Worm (Caenorhabditis elegans) whole organism, L3 larva: ENCODE results near the gene Y48A6B.14.

ENCODE experiments used
- R02D3.7 ChIP-seq: fragments of 150-350 bp; optimal IDR thresholded peaks from 2 replicates; lab custom pipeline; 2014; ENCODE audit warnings: missing biosample characterization, missing genetic modification characterization
- ZK546.5 ChIP-seq: sonication (generic microtip); optimal IDR thresholded peaks from 2 replicates; lab custom pipeline; 2017; ENCODE audit warnings: missing biosample characterization, missing genetic modification characterization
- aly-2 ChIP-seq: fragments of 150-350 bp; optimal IDR thresholded peaks from 2 replicates; lab custom pipeline; 2014; ENCODE audit warnings: missing biosample characterization, missing genetic modification characterization
- ceh-16 ChIP-seq: sonication (generic microtip); optimal IDR thresholded peaks from 2 replicates; lab custom pipeline; 2017; ENCODE audit warnings: missing biosample characterization, missing genetic modification characterization
- ceh-28 ChIP-seq: fragments of 150-350 bp; optimal IDR thresholded peaks from 2 replicates; lab custom pipeline; 2014; ENCODE audit warnings: missing biosample characterization, missing genetic modification reagents, missing genetic modification characterization
- ceh-82 ChIP-seq: fragments of 150-350 bp; optimal IDR thresholded peaks from 2 replicates; lab custom pipeline; 2014; ENCODE audit warnings: missing biosample characterization, missing genetic modification characterization
- ceh-9 ChIP-seq: sonication (generic microtip); optimal IDR thresholded peaks from 2 replicates; lab custom pipeline; 2018; ENCODE audit warnings: missing biosample characterization, missing genetic modification characterization
- egl-5 ChIP-seq: fragments of 150-350 bp; optimal IDR thresholded peaks from 2 replicates; lab custom pipeline; 2017; ENCODE audit warnings: missing biosample characterization, missing genetic modification reagents, missing genetic modification characterization, inconsistent platforms
- elt-1 ChIP-seq: fragments of 150-350 bp; optimal IDR thresholded peaks from 2 replicates; lab custom pipeline; 2014; ENCODE audit warnings: missing biosample characterization, missing genetic modification characterization
- elt-2 ChIP-seq: sonication (generic microtip); optimal IDR thresholded peaks from 2 replicates; lab custom pipeline; 2016; ENCODE audit warnings: missing genetic modification reagents, mild to moderate bottlenecking, missing genetic modification characterization, missing compliant biosample characterization
- eor-1 ChIP-seq, 2 experiments: fragments of 150-350 bp; optimal IDR thresholded peaks; 2 replicates each; lab custom pipeline; 2014 to 2018; ENCODE audit warnings: missing biosample characterization in 2 of 2, missing genetic modification characterization in 2 of 2
- fkh-10 ChIP-seq: sonication (generic microtip); optimal IDR thresholded peaks from 2 replicates; lab custom pipeline; 2017; ENCODE audit warnings: missing biosample characterization, missing genetic modification reagents, missing genetic modification characterization
- fkh-2 ChIP-seq: fragments of 150-350 bp; optimal IDR thresholded peaks from 2 replicates; lab custom pipeline; 2014; ENCODE audit warnings: missing biosample characterization, missing genetic modification reagents, missing genetic modification characterization
- fos-1 ChIP-seq: fragments of 150-350 bp; optimal IDR thresholded peaks from 2 replicates; lab custom pipeline; 2014; ENCODE audit warnings: missing biosample characterization, missing genetic modification characterization
- hmg-11 ChIP-seq: sonication (generic microtip); optimal IDR thresholded peaks from 2 replicates; lab custom pipeline; 2016; ENCODE audit warnings: missing genetic modification characterization, missing compliant biosample characterization
- jun-1 ChIP-seq: fragments of 150-350 bp; optimal IDR thresholded peaks from 2 replicates; lab custom pipeline; 2014; ENCODE audit warnings: missing biosample characterization, missing genetic modification reagents, missing genetic modification characterization
- lin-15B ChIP-seq: fragments of 150-350 bp; optimal IDR thresholded peaks from 2 replicates; lab custom pipeline; 2014; ENCODE audit warnings: missing biosample characterization, missing genetic modification characterization
- lin-39 ChIP-seq: fragments of 150-350 bp; optimal IDR thresholded peaks from 2 replicates; lab custom pipeline; 2018; ENCODE audit warnings: missing biosample characterization, missing genetic modification reagents, missing genetic modification characterization
- lsy-12 ChIP-seq: sonication (generic microtip); optimal IDR thresholded peaks from 2 replicates; lab custom pipeline; 2016; ENCODE audit warnings: mild to moderate bottlenecking, missing genetic modification characterization, missing compliant biosample characterization
- mml-1 ChIP-seq: fragments of 150-350 bp; sonication (generic microtip); optimal IDR thresholded peaks from 3 replicates; lab custom pipeline; 2014; ENCODE audit warnings: missing biosample characterization, missing genetic modification characterization
- nfya-1 ChIP-seq: sonication (generic microtip); optimal IDR thresholded peaks from 2 replicates; lab custom pipeline; 2017; ENCODE audit warnings: missing genetic modification characterization, mild to moderate bottlenecking, missing compliant biosample characterization, antibody characterized with exemption, moderate library complexity; ENCODE audit not compliant: insufficient read depth
- nhr-11 ChIP-seq: fragments of 150-350 bp; optimal IDR thresholded peaks from 2 replicates; lab custom pipeline; 2014; ENCODE audit warnings: missing biosample characterization, missing genetic modification characterization
- nhr-12 ChIP-seq: fragments of 150-350 bp; optimal IDR thresholded peaks from 2 replicates; lab custom pipeline; 2014; ENCODE audit warnings: missing biosample characterization, missing genetic modification characterization
- nhr-28 ChIP-seq: fragments of 150-350 bp; optimal IDR thresholded peaks from 2 replicates; lab custom pipeline; 2014; ENCODE audit warnings: missing biosample characterization, missing genetic modification characterization
- nhr-43 ChIP-seq: sonication (generic microtip); optimal IDR thresholded peaks from 2 replicates; lab custom pipeline; 2016; ENCODE audit warnings: mild to moderate bottlenecking, missing genetic modification characterization, missing compliant biosample characterization; ENCODE audit not compliant: poor library complexity, severe bottlenecking
- nhr-67 ChIP-seq: fragments of 150-350 bp; optimal IDR thresholded peaks from 2 replicates; lab custom pipeline; 2014; ENCODE audit warnings: missing biosample characterization, missing genetic modification characterization
- nhr-76 ChIP-seq: fragments of 150-350 bp; sonication (generic microtip); optimal IDR thresholded peaks from 5 replicates; lab custom pipeline; 2014; ENCODE audit warnings: missing biosample characterization, missing genetic modification characterization
- skn-1 ChIP-seq: fragments of 150-350 bp; optimal IDR thresholded peaks from 2 replicates; lab custom pipeline; 2014; ENCODE audit warnings: missing biosample characterization, missing genetic modification characterization
- snpc-4 ChIP-seq: fragments of 150-350 bp; optimal IDR thresholded peaks from 2 replicates; lab custom pipeline; 2014; ENCODE audit warnings: missing biosample characterization, missing genetic modification characterization
- tbx-2 ChIP-seq: sonication (generic microtip); optimal IDR thresholded peaks from 2 replicates; lab custom pipeline; 2016; ENCODE audit warnings: mild to moderate bottlenecking, missing genetic modification characterization, missing compliant biosample characterization
- unc-39 ChIP-seq: sonication (generic microtip); optimal IDR thresholded peaks from 4 replicates; lab custom pipeline; 2017; ENCODE audit warnings: missing biosample characterization, missing genetic modification characterization
- zag-1 ChIP-seq: fragments of 150-350 bp; optimal IDR thresholded peaks from 2 replicates; lab custom pipeline; 2014; ENCODE audit warnings: missing biosample characterization, missing genetic modification characterization
- ztf-11 ChIP-seq: fragments of 150-350 bp; optimal IDR thresholded peaks from 2 replicates; lab custom pipeline; 2014; ENCODE audit warnings: missing biosample characterization, missing genetic modification characterization
- ztf-4 ChIP-seq: fragments of 150-350 bp; optimal IDR thresholded peaks from 2 replicates; lab custom pipeline; 2014; ENCODE audit warnings: missing biosample characterization, missing genetic modification characterization

Y48A6B.14 gene

ce11 chrIII:10989491-10990032 lies 41.8 kb upstream of the Y48A6B.14 start (continued):
- TF ChIP-seq zag-1 (tag; lab: Kevin White, UChicago), result peak; percentile 67
- peak; percentile 93 for TF ChIP-seq egl-5 (tag; lab: Kevin White, UChicago)
- peak; percentile 89 for TF ChIP-seq jun-1 (tag; lab: Kevin White, UChicago)
- TF ChIP-seq fkh-2 (tag; lab: Kevin White, UChicago), result peak; percentile 14
- peak; percentile 100 for TF ChIP-seq hmg-11 (tag; lab: Kevin White, UChicago)
- TF ChIP-seq nfya-1 (tag; lab: Kevin White, UChicago), result peak; percentile 96
- TF ChIP-seq ztf-4 (tag; lab: Kevin White, UChicago), result peak; percentile 87
- TF ChIP-seq ceh-9 (tag; lab: Kevin White, UChicago), result no peak
- TF ChIP-seq ceh-28, result peak; percentile 88
- TF ChIP-seq nhr-76, result no peak
- TF ChIP-seq elt-1 (tag; lab: Kevin White, UChicago), result peak; percentile 40
- peak; percentile 31 for TF ChIP-seq nhr-67 (tag; lab: Kevin White, UChicago)
- TF ChIP-seq snpc-4 (tag; lab: Kevin White, UChicago), result peak; percentile 100
- peak; percentile 43 for TF ChIP-seq ztf-11 (tag; lab: Kevin White, UChicago)
- TF ChIP-seq lsy-12 (tag; lab: Kevin White, UChicago), result peak; percentile 96

ce11 chrIII:10994085-10994484 lies 37.3 kb upstream of the Y48A6B.14 start:
- no peak for TF ChIP-seq lsy-12 (tag; lab: Kevin White, UChicago)
- TF ChIP-seq ceh-82 (tag; lab: Kevin White, UChicago), result no peak
- no peak for TF ChIP-seq R02D3.7 (tag; lab: Kevin White, UChicago)
- TF ChIP-seq aly-2, result no peak

DNA sequence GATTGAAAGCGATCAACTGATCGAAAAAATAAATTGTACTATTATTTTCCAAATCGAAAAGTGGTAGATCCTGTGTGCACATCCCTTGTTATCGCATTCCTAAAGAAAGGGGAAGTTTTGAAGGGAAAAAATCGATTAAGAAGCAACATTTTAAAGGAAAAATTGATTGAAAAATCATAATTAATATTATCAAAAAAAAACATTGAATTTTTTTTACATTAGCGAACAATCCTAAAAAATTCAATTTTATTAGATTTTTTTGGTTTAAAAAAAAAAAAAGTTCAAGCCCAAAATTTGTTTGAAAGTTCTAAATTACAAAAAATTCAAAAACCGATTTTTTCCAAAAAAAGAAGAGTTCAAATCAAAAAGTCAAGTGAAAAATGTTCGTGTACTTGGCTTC lies 36.3 kb upstream of the Y48A6B.14 start, which contains the start of gene dmsr-5:
TSS of gene dmsr-5 (minus strand) at position 101 of the 400 bp plus-strand sequence.
- TF ChIP-seq skn-1 (tag; lab: Kevin White, UChicago) (no peak), eor-1 (tag; optimal IDR thresholded peaks at IDR 0.05; lab: Kevin White, UChicago) (no peak), ceh-16 (tag; lab: Kevin White, UChicago) (no peak), nhr-11 (no peak), ztf-4 (tag; lab: Kevin White, UChicago) (no peak), fos-1 (tag; lab: Kevin White, UChicago) (no peak), nhr-43 (tag; lab: Kevin White, UChicago) (no peak), elt-1 (tag; lab: Kevin White, UChicago) (no peak), ceh-82 (tag; lab: Kevin White, UChicago) (no peak), fkh-10 (GFP tag; lab: Kevin White, UChicago) (no peak), mml-1 (tag; lab: Kevin White, UChicago) (no peak), nhr-28 (tag; lab: Kevin White, UChicago) (no peak)

- TF ChIP-seq elt-2 (tag; lab: Kevin White, UChicago) (no peak), elt-1 (tag; lab: Kevin White, UChicago) (no peak), skn-1 (tag; lab: Kevin White, UChicago) (no peak), tbx-2 (tag; lab: Kevin White, UChicago) (no peak), mml-1 (tag; lab: Kevin White, UChicago) (no peak), lin-15B (tag; lab: Kevin White, UChicago) (no peak), aly-2 (no peak), lin-39 (tag; lab: Kevin White, UChicago) (no peak), nhr-11 (no peak), unc-39 (tag; lab: Kevin White, UChicago) (no peak), R02D3.7 (tag; lab: Kevin White, UChicago) (no peak), ZK546.5 (tag; lab: Kevin White, UChicago) (no peak), nhr-12 (tag; lab: Kevin White, UChicago) (no peak)
These were observed 28.6 kb upstream of the Y48A6B.14 start for ce11 chrIII:11002808-11003207.
